Worm (Caenorhabditis elegans): ENCODE measurements around the gene Y53C12A.11.

Gene Y53C12A.11

DNA sequence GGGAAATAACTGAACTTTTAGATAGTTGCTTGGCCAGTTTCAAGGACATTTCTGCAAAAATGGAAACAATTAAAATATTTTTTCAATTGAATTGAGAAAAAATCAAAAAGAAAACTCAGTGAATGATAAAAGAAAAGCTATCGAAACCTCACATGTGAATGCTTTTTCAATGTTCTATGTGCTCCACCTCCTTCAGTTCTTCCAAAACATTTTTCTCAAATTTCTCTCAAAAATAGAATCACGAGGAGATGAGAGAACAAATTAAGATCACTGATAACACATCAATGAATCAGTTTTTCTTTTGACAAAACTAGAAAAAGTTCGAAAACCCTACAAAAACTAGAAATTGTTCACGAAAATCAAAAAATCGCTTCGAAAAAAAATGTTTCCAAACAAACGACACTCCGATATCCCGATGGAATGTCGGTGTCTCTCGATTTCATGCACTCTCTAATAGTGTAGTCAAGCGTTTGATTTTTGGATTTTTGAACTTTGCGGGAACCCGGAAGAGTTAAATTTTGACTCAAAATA lies 31.8 kb downstream of the Y53C12A.11 start, which contains the start of gene ZK1320.9 (continued):
- no peak for TF ChIP-seq dmd-9 (GFP tag; IDR thresholded peaks at IDR 0.05)
- no peak for TF ChIP-seq tag-97 (GFP tag; IDR thresholded peaks at IDR 0.05)
- no peak for TF ChIP-seq daf-16 (GFP tag; optimal IDR thresholded peaks at IDR 0.05)
- TF ChIP-seq daf-16 (tag; optimal IDR thresholded peaks at IDR 0.05) = peak; percentile 54
- no peak for TF ChIP-seq mxl-2 (GFP tag; conservative IDR thresholded peaks at IDR 0.05)
- TF ChIP-seq dmd-6 (GFP tag; IDR thresholded peaks at IDR 0.05) = peak; percentile 48; the same call in 1 of the 2 replicates
- TF ChIP-seq ceh-62 (tag; optimal IDR thresholded peaks at IDR 0.05) = no peak
- no peak for TF ChIP-seq vab-7 (GFP tag; IDR thresholded peaks at IDR 0.05)
- no peak for TF ChIP-seq nhr-111 (GFP tag; optimal IDR thresholded peaks at IDR 0.05)
- no peak for TF ChIP-seq daf-8 (GFP tag; IDR thresholded peaks at IDR 0.05)
- peak; percentile 23 for TF ChIP-seq dpl-1 (GFP tag; optimal IDR thresholded peaks at IDR 0.05)
- TF ChIP-seq saeg-2 (GFP tag; IDR thresholded peaks at IDR 0.05) = no peak
- TF ChIP-seq set-16 (GFP tag; IDR thresholded peaks at IDR 0.05) = no peak
- no peak for TF ChIP-seq daf-12 (tag; optimal IDR thresholded peaks at IDR 0.05)
- TF ChIP-seq R02D3.7 (tag; optimal IDR thresholded peaks at IDR 0.05) = no peak
- no peak for TF ChIP-seq mxl-3 (GFP tag; optimal IDR thresholded peaks at IDR 0.05)
- TF ChIP-seq zfp-3 (GFP tag; conservative IDR thresholded peaks at IDR 0.05) = no peak
- TF ChIP-seq lin-15B (tag; optimal IDR thresholded peaks at IDR 0.05) = no peak
- peak in 1 of 2 experiments; percentile 1 for TF ChIP-seq lsy-2 (tag; optimal IDR thresholded peaks at IDR 0.05)
- no peak for TF ChIP-seq attf-4 (tag; optimal IDR thresholded peaks at IDR 0.05)
- TF ChIP-seq nhr-6 (tag; optimal IDR thresholded peaks at IDR 0.05) = no peak
- no peak for TF ChIP-seq spr-1 (tag; optimal IDR thresholded peaks at IDR 0.05)
- TF ChIP-seq nhr-76 (tag; optimal IDR thresholded peaks at IDR 0.05) = peak; percentile 76
- no peak for TF ChIP-seq spr-3 (GFP tag; optimal IDR thresholded peaks at IDR 0.05)
- no peak for TF ChIP-seq unc-62 (GFP tag; optimal IDR thresholded peaks at IDR 0.05 in 1 of 2)
- TF ChIP-seq unc-62 (tag; optimal IDR thresholded peaks at IDR 0.05) = no peak
- no peak for TF ChIP-seq nhr-25 (tag; optimal IDR thresholded peaks at IDR 0.05; ENCODE audit: borderline replicate concordance, insufficient read depth)
- no peak for TF ChIP-seq sdz-12 (GFP tag; optimal IDR thresholded peaks at IDR 0.05)
- TF ChIP-seq zip-2 (tag; optimal IDR thresholded peaks at IDR 0.05) = no peak
- no peak for TF ChIP-seq pqm-1 (tag; optimal IDR thresholded peaks at IDR 0.05)
- TF ChIP-seq lir-3 (tag; optimal IDR thresholded peaks at IDR 0.05) = no peak
- peak; percentile 83 for TF ChIP-seq T20F7.1 (GFP tag; optimal IDR thresholded peaks at IDR 0.05)
- no peak for TF ChIP-seq F37D6.2 (tag; optimal IDR thresholded peaks at IDR 0.05)
- peak; percentile 67 for TF ChIP-seq nhr-77 (tag; optimal IDR thresholded peaks at IDR 0.05)
- TF ChIP-seq zfp-2 (tag; optimal IDR thresholded peaks at IDR 0.05) = no peak
- no peak for TF ChIP-seq hlh-11 (tag; optimal IDR thresholded peaks at IDR 0.05)
- peak; percentile 46 for TF ChIP-seq mep-1 (tag; optimal IDR thresholded peaks at IDR 0.05)
- TF ChIP-seq lin-39 (tag; optimal IDR thresholded peaks at IDR 0.05) = no peak
- no peak for TF ChIP-seq lim-7 (GFP tag; IDR thresholded peaks at IDR 0.05)
- no peak for TF ChIP-seq aha-1 (tag)
- no peak for TF ChIP-seq tra-1 (GFP tag; IDR thresholded peaks at IDR 0.05)
- peak; percentile 84 for TF ChIP-seq nhr-28 (tag; optimal IDR thresholded peaks at IDR 0.05)
- no peak for TF ChIP-seq ceh-32 (tag; optimal IDR thresholded peaks at IDR 0.05; ENCODE audit: poor library complexity)
- no peak for TF ChIP-seq nhr-41 (GFP tag; IDR thresholded peaks at IDR 0.05)
- TF ChIP-seq snpc-1.2 (GFP tag; IDR thresholded peaks at IDR 0.05) = no peak
- no peak for TF ChIP-seq hmg-1.1 (GFP tag; IDR thresholded peaks at IDR 0.05)
- TF ChIP-seq dve-1 (tag; optimal IDR thresholded peaks at IDR 0.05; ENCODE audit: insufficient read depth) = peak; percentile 32
- no peak for TF ChIP-seq nhr-48 (tag; optimal IDR thresholded peaks at IDR 0.05)
- no peak for TF ChIP-seq Y105C5A.15 (GFP tag; IDR thresholded peaks at IDR 0.05)
- no peak for TF ChIP-seq F44E2.7 (GFP tag; IDR thresholded peaks at IDR 0.05)
- TF ChIP-seq lin-13 (GFP tag; optimal IDR thresholded peaks at IDR 0.05) = no peak
- no peak for TF ChIP-seq duxl-1 (tag; optimal IDR thresholded peaks at IDR 0.05; ENCODE audit: poor library complexity)

Data from whole organism, L4 larva.